Fruit fly (Drosophila melanogaster) whole organism, pupa: ENCODE results near the gene CG15625.

Experiments
- CG13204 ChIP-seq: fragments of 200-800 bp; sonication (Bioruptor generic); optimal IDR thresholded peaks from 2 replicates; lab custom pipeline; 2018; ENCODE audit warnings: missing biosample characterization, mild to moderate bottlenecking, missing genetic modification characterization, moderate library complexity
- CG15710 ChIP-seq: fragments of 200-800 bp; sonication (Bioruptor generic); optimal IDR thresholded peaks from 2 replicates; lab custom pipeline; 2018; ENCODE audit warnings: missing biosample characterization, mild to moderate bottlenecking, missing genetic modification characterization, moderate library complexity
- CG4496 ChIP-seq: fragments of 200-800 bp; sonication (Bioruptor generic); IDR thresholded peaks from 3 replicates; pipeline ENCODE4 v1.3.6; 2022; ENCODE audit warnings: missing biosample characterization, missing genetic modification characterization
- CG9948 ChIP-seq: fragments of 200-800 bp; sonication (Bioruptor generic); optimal IDR thresholded peaks from 2 replicates; lab custom pipeline; 2018; ENCODE audit warnings: missing biosample characterization, mild to moderate bottlenecking, missing genetic modification characterization, moderate library complexity
- EcR ChIP-seq: fragments of 200-800 bp; sonication (Bioruptor generic); optimal IDR thresholded peaks from 3 replicates; lab custom pipeline; 2019; ENCODE audit warnings: missing biosample characterization, missing genetic modification characterization, mild to moderate bottlenecking, moderate library complexity, missing genetic modification reagents
- Pif1B ChIP-seq: fragments of 200-800 bp; sonication (Bioruptor generic); optimal IDR thresholded peaks from 3 replicates; lab custom pipeline; 2016; ENCODE audit warnings: missing biosample characterization, missing genetic modification characterization
- rn ChIP-seq: fragments of 200-800 bp; sonication (Bioruptor generic); IDR thresholded peaks from 2 replicates; pipeline ENCODE4 v1.3.6; 2022; ENCODE audit warnings: missing biosample characterization, missing genetic modification characterization

dm6 chr2L:4888541-4888940 is 1.3 kb upstream of the CG15625 start:
- no peak for TF ChIP-seq rn
- no peak for TF ChIP-seq CG13204
- TF ChIP-seq EcR (GFP tag; lab: Kevin White, UChicago), result peak; percentile 41
- TF ChIP-seq Pif1B (GFP tag; lab: Kevin White, UChicago), result no peak
- no peak for TF ChIP-seq CG4496
- TF ChIP-seq CG15710 (tag; lab: Kevin White, UChicago), result peak; percentile 29
- peak; percentile 53 for TF ChIP-seq CG9948 (tag; lab: Kevin White, UChicago)
